Fruit fly (Drosophila melanogaster): Measurements from ENCODE around the gene CG45122.

DNA sequence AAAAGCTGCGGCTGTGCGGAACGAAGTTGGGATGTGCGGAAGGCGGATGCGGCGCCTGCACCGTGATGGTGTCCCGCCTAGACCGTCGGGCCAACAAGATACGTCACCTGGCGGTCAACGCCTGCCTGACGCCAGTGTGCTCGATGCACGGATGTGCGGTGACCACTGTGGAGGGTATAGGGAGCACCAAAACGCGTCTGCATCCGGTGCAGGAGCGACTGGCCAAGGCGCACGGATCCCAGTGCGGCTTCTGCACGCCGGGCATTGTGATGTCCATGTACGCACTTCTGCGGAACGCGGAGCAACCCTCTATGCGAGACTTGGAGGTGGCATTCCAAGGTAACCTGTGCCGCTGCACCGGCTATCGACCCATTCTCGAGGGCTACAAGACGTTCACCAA lies 10.3 kb upstream of the CG45122 start:
- TF ChIP-seq h (GFP tag; optimal IDR thresholded peaks at IDR 0.05) (no peak), Abd-B (GFP tag; optimal IDR thresholded peaks at IDR 0.05) (no peak), fru (GFP tag; optimal IDR thresholded peaks at IDR 0.05) (no peak), rgr (GFP tag; optimal IDR thresholded peaks at IDR 0.05) (no peak), Dfd (GFP tag; optimal IDR thresholded peaks at IDR 0.05) (no peak), dsf (GFP tag; optimal IDR thresholded peaks at IDR 0.05; ENCODE audit: borderline replicate concordance) (no peak), pan (optimal IDR thresholded peaks at IDR 0.05) (no peak), Rel (GFP tag; optimal IDR thresholded peaks at IDR 0.05) (no peak), Rel (tag; optimal IDR thresholded peaks at IDR 0.05) (no peak), brk (GFP tag; optimal IDR thresholded peaks at IDR 0.05) (no peak)

Data from whole organism, wandering third instar larva.